Fruit fly (Drosophila melanogaster) whole organism, pupa: Measurements from ENCODE around the gene CG34409.

Experiments used
- CG10348 ChIP-seq: fragments of 200-800 bp; sonication (Bioruptor generic); IDR thresholded peaks from 2 replicates; pipeline ENCODE4 v1.3.6; 2022; ENCODE audit warnings: missing biosample characterization, missing genetic modification characterization
- CG12605 ChIP-seq: fragments of 200-800 bp; sonication (Bioruptor generic); IDR thresholded peaks from 2 replicates; pipeline ENCODE4 v1.3.6; 2022; ENCODE audit warnings: missing biosample characterization, missing genetic modification characterization
- CG13204 ChIP-seq: fragments of 200-800 bp; sonication (Bioruptor generic); optimal IDR thresholded peaks from 2 replicates; lab custom pipeline; 2018; ENCODE audit warnings: missing biosample characterization, mild to moderate bottlenecking, missing genetic modification characterization, moderate library complexity
- CG14655 ChIP-seq: fragments of 200-800 bp; sonication (Bioruptor generic); optimal IDR thresholded peaks from 3 replicates; lab custom pipeline; 2017; ENCODE audit warnings: mild to moderate bottlenecking, missing biosample characterization, missing genetic modification reagents, missing genetic modification characterization
- CG15710 ChIP-seq: fragments of 200-800 bp; sonication (Bioruptor generic); optimal IDR thresholded peaks from 2 replicates; lab custom pipeline; 2018; ENCODE audit warnings: missing biosample characterization, mild to moderate bottlenecking, missing genetic modification characterization, moderate library complexity
- CG17806 ChIP-seq: fragments of 200-800 bp; sonication (Bioruptor generic); optimal IDR thresholded peaks from 2 replicates; lab custom pipeline; 2018; ENCODE audit warnings: missing biosample characterization, mild to moderate bottlenecking, missing genetic modification characterization, moderate library complexity
- CG32121 ChIP-seq: fragments of 200-800 bp; sonication (Bioruptor generic); IDR thresholded peaks from 2 replicates; pipeline ENCODE4 v1.3.6; 2022; ENCODE audit warnings: missing biosample characterization, missing genetic modification characterization
- CG34367 ChIP-seq: fragments of 200-800 bp; sonication (Bioruptor generic); optimal IDR thresholded peaks from 2 replicates; lab custom pipeline; 2018; ENCODE audit warnings: missing biosample characterization, mild to moderate bottlenecking, missing genetic modification characterization
- CG4496 ChIP-seq: fragments of 200-800 bp; sonication (Bioruptor generic); IDR thresholded peaks from 3 replicates; pipeline ENCODE4 v1.3.6; 2022; ENCODE audit warnings: missing biosample characterization, missing genetic modification characterization
- CG8159 ChIP-seq: fragments of 200-800 bp; sonication (Bioruptor generic); optimal IDR thresholded peaks from 3 replicates; lab custom pipeline; 2018; ENCODE audit warnings: missing biosample characterization, mild to moderate bottlenecking, missing genetic modification characterization, moderate library complexity
- CG8301 ChIP-seq: fragments of 200-800 bp; sonication (Bioruptor generic); optimal IDR thresholded peaks from 2 replicates; lab custom pipeline; 2018; ENCODE audit warnings: missing biosample characterization, mild to moderate bottlenecking, missing genetic modification characterization
- CG9948 ChIP-seq: fragments of 200-800 bp; sonication (Bioruptor generic); optimal IDR thresholded peaks from 2 replicates; lab custom pipeline; 2018; ENCODE audit warnings: missing biosample characterization, mild to moderate bottlenecking, missing genetic modification characterization, moderate library complexity
- D1 ChIP-seq: fragments of 200-800 bp; sonication (Bioruptor generic); optimal IDR thresholded peaks from 2 replicates; lab custom pipeline; 2018; ENCODE audit warnings: missing biosample characterization, mild to moderate bottlenecking, missing genetic modification characterization, moderate library complexity
- EcR ChIP-seq: fragments of 200-800 bp; sonication (Bioruptor generic); optimal IDR thresholded peaks from 3 replicates; lab custom pipeline; 2019; ENCODE audit warnings: missing biosample characterization, missing genetic modification characterization, mild to moderate bottlenecking, moderate library complexity, missing genetic modification reagents
- Ets98B ChIP-seq: fragments of 200-800 bp; sonication (Bioruptor generic); IDR thresholded peaks from 2 replicates; pipeline ENCODE4 v1.3.6; 2022; ENCODE audit warnings: missing biosample characterization, missing genetic modification characterization
- Pif1A ChIP-seq: fragments of 200-800 bp; sonication (Bioruptor generic); optimal IDR thresholded peaks from 3 replicates; lab custom pipeline; 2016; ENCODE audit warnings: missing biosample characterization, missing genetic modification characterization
- Pif1B ChIP-seq: fragments of 200-800 bp; sonication (Bioruptor generic); optimal IDR thresholded peaks from 3 replicates; lab custom pipeline; 2016; ENCODE audit warnings: missing biosample characterization, missing genetic modification characterization
- Snoo ChIP-seq: fragments of 200-800 bp; sonication (Bioruptor generic); optimal IDR thresholded peaks from 3 replicates; lab custom pipeline; 2017; ENCODE audit warnings: missing biosample characterization, mild to moderate bottlenecking, missing genetic modification characterization, inconsistent platforms
- fd96Ca ChIP-seq: fragments of 200-800 bp; sonication (Bioruptor generic); IDR thresholded peaks from 3 replicates; pipeline ENCODE4 v1.3.6; 2022; ENCODE audit warnings: missing biosample characterization, missing genetic modification characterization
- rn ChIP-seq: fragments of 200-800 bp; sonication (Bioruptor generic); IDR thresholded peaks from 2 replicates; pipeline ENCODE4 v1.3.6; 2022; ENCODE audit warnings: missing biosample characterization, missing genetic modification characterization

CG34409 gene

DNA sequence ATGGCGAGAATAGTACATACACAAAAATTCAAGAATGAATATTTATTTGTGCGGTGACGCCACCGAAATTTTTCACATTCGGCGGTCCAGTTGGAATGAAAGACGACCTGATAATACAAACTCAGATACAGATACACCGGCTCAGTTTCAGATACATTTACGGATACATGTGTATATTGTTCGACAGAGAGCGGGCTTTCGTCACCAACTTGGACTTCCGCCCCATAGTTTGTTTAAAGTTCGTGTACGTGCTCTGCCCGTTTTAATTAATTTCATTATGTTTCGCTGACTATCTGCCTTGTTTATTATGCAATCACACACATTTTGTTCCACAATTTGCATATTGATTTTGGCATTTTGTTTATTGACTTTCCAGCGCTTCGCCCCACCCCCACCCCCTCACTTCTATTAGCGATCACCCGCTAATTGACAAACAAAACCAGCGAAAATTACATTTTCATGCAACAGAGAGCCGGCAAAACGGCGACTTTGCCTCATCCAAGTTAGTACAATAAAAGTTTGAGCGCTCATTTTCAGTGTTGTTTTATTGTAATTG, 44.9 kb downstream of the CG34409 start:
- TF ChIP-seq CG8301 (tag; lab: Kevin White, UChicago) (no peak), Pif1A (GFP tag; lab: Kevin White, UChicago) (no peak), CG12605 (GFP tag; lab: Robert Waterston, UW) (no peak), rn (no peak), CG15710 (tag; lab: Kevin White, UChicago) (no peak)
- TF ChIP-seq, all 21 proteins: peak for 0

DNA sequence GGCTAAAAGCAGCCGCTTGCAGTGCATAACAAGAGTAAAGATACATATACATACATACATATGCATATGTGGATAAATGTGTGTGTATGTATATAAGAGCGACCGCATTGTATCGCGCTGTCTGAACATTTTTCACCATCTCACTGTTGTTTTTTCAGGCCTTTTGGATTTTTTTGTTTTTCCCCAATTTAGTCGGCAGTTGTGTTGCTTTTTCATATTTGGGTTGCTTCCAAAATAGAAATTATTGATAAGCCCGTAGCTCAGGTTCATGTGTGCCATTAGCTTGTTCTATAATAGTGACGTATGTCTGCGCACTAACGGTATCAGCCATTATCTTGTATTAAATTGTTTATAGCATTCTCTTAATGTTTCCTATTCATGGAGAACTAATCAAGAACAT, 45.7 kb downstream of the CG34409 start:
- TF ChIP-seq Pif1A (GFP tag; lab: Kevin White, UChicago) (no peak), Pif1B (GFP tag; lab: Kevin White, UChicago) (no peak), Ets98B (GFP tag; lab: Robert Waterston, UW) (no peak), CG34367 (tag; lab: Kevin White, UChicago) (no peak), fd96Ca (GFP tag; lab: Robert Waterston, UW) (no peak), CG14655 (GFP tag; lab: Kevin White, UChicago) (no peak), D1 (tag; lab: Kevin White, UChicago) (no peak), CG32121 (no peak), CG13204 (GFP tag; lab: Kevin White, UChicago) (no peak), CG15710 (tag; lab: Kevin White, UChicago) (no peak), CG10348 (GFP tag; lab: Robert Waterston, UW) (no peak), EcR (GFP tag; lab: Kevin White, UChicago) (no peak), rn (no peak), CG8159 (tag; lab: Kevin White, UChicago) (no peak), CG17806 (no peak), CG4496 (GFP tag; lab: Robert Waterston, UW) (no peak), Snoo (tag; lab: Kevin White, UChicago) (no peak), CG9948 (no peak)

DNA sequence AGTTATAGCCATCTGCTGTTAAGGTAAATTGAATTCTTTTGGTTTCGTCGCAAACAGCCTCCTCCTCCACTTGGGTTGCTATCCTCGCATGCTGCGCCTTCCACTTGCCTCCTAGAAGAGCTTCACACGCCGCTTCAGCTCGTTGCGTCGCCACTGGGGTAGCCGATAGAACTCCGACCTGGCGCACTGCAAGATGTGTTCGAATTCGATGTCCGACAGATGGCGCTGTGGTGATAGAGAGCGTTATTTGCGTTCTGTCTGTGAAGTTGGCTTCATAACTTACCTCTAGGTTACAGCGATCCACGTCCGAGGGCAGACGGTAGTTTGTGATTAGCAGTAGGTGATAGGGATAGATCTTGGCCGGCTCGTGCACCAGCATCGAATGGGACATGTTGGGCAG, 51.2 kb downstream of the CG34409 start:
- no peak for TF ChIP-seq Pif1A (GFP tag; lab: Kevin White, UChicago)
- no peak for TF ChIP-seq fd96Ca (GFP tag; lab: Robert Waterston, UW)
- TF ChIP-seq CG4496 (GFP tag; lab: Robert Waterston, UW) = no peak
- TF ChIP-seq, all 21 proteins: peak for 0
